Fruit fly (Drosophila melanogaster) whole organism, prepupa: ENCODE data around the gene Mpcp2.

Experiments
- CG11902 ChIP-seq: fragments of 200-800 bp; sonication (Bioruptor generic); optimal IDR thresholded peaks from 3 replicates; lab custom pipeline; 2016; ENCODE audit warnings: missing biosample characterization, missing genetic modification characterization
- CG1621 ChIP-seq: fragments of 200-800 bp; sonication (Bioruptor generic); optimal IDR thresholded peaks from 3 replicates; lab custom pipeline; 2018; ENCODE audit warnings: missing biosample characterization, mild to moderate bottlenecking, missing genetic modification characterization
- CG16779 ChIP-seq: fragments of 200-800 bp; sonication (Bioruptor generic); optimal IDR thresholded peaks from 3 replicates; lab custom pipeline; 2017; ENCODE audit warnings: missing biosample characterization, mild to moderate bottlenecking, missing genetic modification characterization
- CG3032 ChIP-seq: fragments of 200-800 bp; optimal IDR thresholded peaks from 2 replicates; lab custom pipeline; 2019; ENCODE audit warnings: missing biosample characterization, mild to moderate bottlenecking, missing genetic modification characterization, moderate library complexity
- CG34406 ChIP-seq: fragments of 200-800 bp; sonication (Bioruptor generic); optimal IDR thresholded peaks from 3 replicates; lab custom pipeline; 2016; ENCODE audit warnings: missing biosample characterization, missing genetic modification characterization
- CG6808 ChIP-seq: fragments of 200-800 bp; sonication (Bioruptor generic); optimal IDR thresholded peaks from 3 replicates; lab custom pipeline; 2017; ENCODE audit warnings: missing biosample characterization, missing genetic modification characterization, mild to moderate bottlenecking, moderate library complexity, missing genetic modification reagents
- CG8632 ChIP-seq: fragments of 200-800 bp; sonication (Bioruptor generic); optimal IDR thresholded peaks from 3 replicates; lab custom pipeline; 2016; ENCODE audit warnings: missing biosample characterization, missing genetic modification characterization
- Eip75B ChIP-seq: fragments of 200-800 bp; sonication (Bioruptor generic); optimal IDR thresholded peaks from 3 replicates; lab custom pipeline; 2016; ENCODE audit warnings: missing biosample characterization, missing genetic modification characterization
- Eip78C ChIP-seq: fragments of 200-800 bp; sonication (Bioruptor generic); peaks from one replicate; lab custom pipeline; 2016; ENCODE audit warnings: missing biosample characterization, missing genetic modification characterization
- Eip93F ChIP-seq: fragments of 200-800 bp; sonication (Bioruptor generic); optimal IDR thresholded peaks from 2 replicates; lab custom pipeline; 2016; ENCODE audit warnings: missing biosample characterization, mild to moderate bottlenecking, missing genetic modification characterization
- Ets96B ChIP-seq: fragments of 200-800 bp; optimal IDR thresholded peaks from 2 replicates; lab custom pipeline; 2019; ENCODE audit warnings: missing biosample characterization, mild to moderate bottlenecking, missing genetic modification characterization, moderate library complexity
- Gug ChIP-seq: fragments of 200-800 bp; sonication (Bioruptor generic); IDR thresholded peaks from 2 replicates; pipeline ENCODE4 v1.3.6; 2022; ENCODE audit warnings: missing biosample characterization, missing genetic modification characterization
- Hr38 ChIP-seq: sonication (Bioruptor generic); optimal IDR thresholded peaks from 2 replicates; lab custom pipeline; 2016; ENCODE audit warnings: missing biosample characterization, missing genetic modification characterization
- Hr39 ChIP-seq: fragments of 200-800 bp; sonication (Bioruptor generic); optimal IDR thresholded peaks from 2 replicates; lab custom pipeline; 2016; ENCODE audit warnings: missing biosample characterization, missing genetic modification characterization
- Hr4 ChIP-seq: fragments of 200-800 bp; sonication (Bioruptor generic); optimal IDR thresholded peaks from 3 replicates; lab custom pipeline; 2016; ENCODE audit warnings: missing biosample characterization, missing genetic modification characterization
- Smox ChIP-seq: fragments of 200-800 bp; sonication (Bioruptor generic); optimal IDR thresholded peaks from 3 replicates; lab custom pipeline; 2016; ENCODE audit warnings: missing biosample characterization, missing genetic modification characterization
- Sox102F ChIP-seq: fragments of 200-800 bp; sonication (Bioruptor generic); optimal IDR thresholded peaks from 2 replicates; lab custom pipeline; 2016; ENCODE audit warnings: missing biosample characterization, mild to moderate bottlenecking, missing genetic modification characterization
- Sox15 ChIP-seq: fragments of 200-800 bp; sonication (Bioruptor generic); optimal IDR thresholded peaks from 3 replicates; lab custom pipeline; 2016; ENCODE audit warnings: missing biosample characterization, missing genetic modification characterization
- acj6 ChIP-seq: fragments of 200-800 bp; sonication (Bioruptor generic); optimal IDR thresholded peaks from 3 replicates; lab custom pipeline; 2016; ENCODE audit warnings: missing biosample characterization, missing genetic modification characterization
- cyc ChIP-seq: fragments of 200-800 bp; sonication (Bioruptor generic); optimal IDR thresholded peaks from 3 replicates; lab custom pipeline; 2016; ENCODE audit warnings: missing biosample characterization, missing genetic modification characterization
- dac ChIP-seq: fragments of 200-800 bp; sonication (Bioruptor generic); optimal IDR thresholded peaks from 2 replicates; lab custom pipeline; 2017; ENCODE audit warnings: missing biosample characterization, mild to moderate bottlenecking, missing genetic modification characterization
- esn ChIP-seq: fragments of 200-800 bp; sonication (Bioruptor generic); optimal IDR thresholded peaks from 2 replicates; lab custom pipeline; 2016; ENCODE audit warnings: missing biosample characterization, mild to moderate bottlenecking, missing genetic modification characterization, moderate library complexity
- fd59A ChIP-seq: fragments of 200-800 bp; sonication (Bioruptor generic); optimal IDR thresholded peaks from 2 replicates; lab custom pipeline; 2017; ENCODE audit warnings: missing biosample characterization, mild to moderate bottlenecking, missing genetic modification characterization, missing genetic modification reagents
- fd85E ChIP-seq: fragments of 200-800 bp; sonication (Bioruptor generic); optimal IDR thresholded peaks from 3 replicates; lab custom pipeline; 2016; ENCODE audit warnings: missing biosample characterization, missing genetic modification characterization
- fkh ChIP-seq: fragments of 200-800 bp; sonication (Bioruptor generic); optimal IDR thresholded peaks from 3 replicates; lab custom pipeline; 2017; ENCODE audit warnings: missing biosample characterization, mild to moderate bottlenecking, missing genetic modification characterization, moderate library complexity
- lz ChIP-seq: fragments of 200-800 bp; sonication (Bioruptor generic); optimal IDR thresholded peaks from 3 replicates; lab custom pipeline; 2016; ENCODE audit warnings: missing biosample characterization, missing genetic modification characterization
- svp ChIP-seq: fragments of 200-800 bp; sonication (Bioruptor generic); peaks from one replicate; lab custom pipeline; 2016; ENCODE audit warnings: missing biosample characterization, missing genetic modification characterization
- vri ChIP-seq: fragments of 200-800 bp; sonication (Bioruptor generic); optimal IDR thresholded peaks from 3 replicates; lab custom pipeline; 2016; ENCODE audit warnings: missing biosample characterization, mild to moderate bottlenecking, missing genetic modification characterization

The Mpcp2 gene

DNA sequence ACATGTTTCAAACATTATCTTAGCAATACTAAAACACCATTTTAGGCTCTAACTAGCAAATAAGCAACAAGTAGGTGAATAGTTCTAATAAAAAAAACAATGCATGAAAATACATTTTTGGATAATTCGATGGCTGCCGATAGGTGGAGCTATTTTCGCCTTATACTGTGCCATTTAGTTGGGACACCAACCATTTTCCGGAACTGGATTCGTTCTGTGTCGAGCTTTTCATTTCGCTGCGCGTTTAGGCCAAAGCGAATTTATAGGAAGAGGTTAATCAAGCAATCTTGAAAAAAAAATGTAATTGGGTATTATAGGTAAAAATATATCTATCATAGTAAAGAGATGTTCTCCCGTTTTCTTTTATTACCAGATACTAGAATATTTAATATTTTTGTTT, 25.2 kb downstream of the Mpcp2 start:
- peak; percentile 44 for TF ChIP-seq svp (GFP tag; lab: Kevin White, UChicago)
- TF ChIP-seq CG8632 (GFP tag; lab: Kevin White, UChicago) = no peak
- peak; percentile 25 for TF ChIP-seq esn (GFP tag; lab: Kevin White, UChicago)
- TF ChIP-seq, all 60 proteins: peak for 2

DNA sequence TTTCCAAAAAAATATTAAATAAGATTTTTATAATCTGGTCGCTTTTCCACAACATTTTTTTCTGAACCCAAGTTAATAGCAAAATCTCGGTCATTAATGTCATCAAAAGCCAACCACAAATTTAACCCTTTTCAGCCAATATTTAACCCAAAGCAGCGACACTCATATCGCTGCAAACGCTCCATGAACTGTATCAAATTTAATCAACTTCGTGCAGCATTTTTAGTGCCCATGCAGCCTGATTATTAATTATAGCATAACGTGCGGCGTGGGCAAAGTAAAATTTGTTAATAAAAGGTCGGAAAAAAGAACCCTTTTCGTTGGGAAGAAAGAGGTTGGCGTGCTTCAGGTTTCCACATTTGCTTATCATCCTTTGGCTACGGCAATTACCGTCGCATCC, 26.0 kb downstream of the Mpcp2 start:
- no peak for TF ChIP-seq Smox (GFP tag; lab: Kevin White, UChicago)
- TF ChIP-seq Hr4 (GFP tag; lab: Kevin White, UChicago) = no peak
- TF ChIP-seq lz (GFP tag; lab: Kevin White, UChicago) = no peak
- TF ChIP-seq CG3032 = no peak
- no peak for TF ChIP-seq Hr39
- no peak for TF ChIP-seq Eip75B (GFP tag; lab: Kevin White, UChicago)

DNA sequence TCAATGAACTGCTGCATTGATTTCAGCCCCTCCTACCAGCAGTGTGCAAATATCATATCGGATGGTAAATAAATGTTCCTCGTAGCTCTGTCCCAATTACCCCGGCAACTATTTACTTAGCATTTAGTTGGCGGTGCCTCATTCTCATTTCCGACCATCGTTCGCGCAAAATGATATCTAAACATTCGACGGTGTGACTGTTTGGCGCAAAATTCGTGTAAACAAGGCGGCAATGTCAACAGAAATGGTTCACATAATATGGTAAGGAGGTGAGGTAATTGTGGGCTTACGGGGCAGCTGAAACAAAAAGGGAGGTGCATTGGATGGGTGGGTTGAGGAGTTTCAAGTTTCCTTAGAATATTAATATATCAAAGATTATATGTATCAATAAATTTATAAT, 27.0 kb downstream of the Mpcp2 start:
- no peak for TF ChIP-seq Hr39
- peak; percentile 6 for TF ChIP-seq CG8632 (GFP tag; lab: Kevin White, UChicago)
- TF ChIP-seq vri (GFP tag; lab: Kevin White, UChicago) = peak; percentile 86
- peak; percentile 73 for TF ChIP-seq fkh (GFP tag; lab: Kevin White, UChicago)
- TF ChIP-seq fd85E (GFP tag; lab: Kevin White, UChicago) = no peak

DNA sequence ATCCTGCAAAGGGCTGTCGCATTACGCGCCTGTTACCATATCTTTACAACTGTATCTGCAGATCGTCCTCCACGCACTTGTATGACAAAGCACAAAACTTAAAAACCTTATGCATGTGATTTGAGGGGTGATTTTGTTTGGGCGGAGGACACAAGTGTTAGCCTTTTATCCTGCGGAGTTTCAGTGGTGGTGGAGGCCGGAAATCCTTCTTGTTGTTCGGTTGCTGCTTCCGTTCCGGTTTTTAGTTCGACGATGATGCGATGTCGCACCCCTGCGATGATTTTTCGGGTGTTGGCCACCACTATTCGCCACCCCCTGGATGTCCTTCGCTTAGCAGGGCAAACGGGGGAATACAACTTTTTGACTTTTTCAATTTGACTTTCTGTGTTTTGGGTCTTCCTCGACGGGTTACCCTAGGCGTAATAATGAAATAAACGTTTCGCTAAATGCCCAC, 27.7 kb downstream of the Mpcp2 start:
- TF ChIP-seq Eip78C (GFP tag; lab: Kevin White, UChicago) (no peak), Hr38 (GFP tag; lab: Kevin White, UChicago) (no peak), cyc (GFP tag; lab: Kevin White, UChicago) (no peak), acj6 (GFP tag; lab: Kevin White, UChicago) (no peak), fkh (GFP tag; lab: Kevin White, UChicago) (no peak), CG11902 (GFP tag; lab: Kevin White, UChicago) (no peak), Eip75B (GFP tag; lab: Kevin White, UChicago) (no peak), CG16779 (tag; lab: Kevin White, UChicago) (no peak), Hr4 (GFP tag; lab: Kevin White, UChicago) (no peak), dac (no peak), CG1621 (tag; lab: Kevin White, UChicago) (no peak), Sox15 (GFP tag; lab: Kevin White, UChicago) (no peak), fd59A (no peak), CG6808 (no peak), Ets96B (no peak), Eip93F (GFP tag; lab: Kevin White, UChicago) (no peak), Sox102F (GFP tag; lab: Kevin White, UChicago) (no peak), esn (GFP tag; lab: Kevin White, UChicago) (no peak), Smox (GFP tag; lab: Kevin White, UChicago) (no peak), CG3032 (no peak)

DNA sequence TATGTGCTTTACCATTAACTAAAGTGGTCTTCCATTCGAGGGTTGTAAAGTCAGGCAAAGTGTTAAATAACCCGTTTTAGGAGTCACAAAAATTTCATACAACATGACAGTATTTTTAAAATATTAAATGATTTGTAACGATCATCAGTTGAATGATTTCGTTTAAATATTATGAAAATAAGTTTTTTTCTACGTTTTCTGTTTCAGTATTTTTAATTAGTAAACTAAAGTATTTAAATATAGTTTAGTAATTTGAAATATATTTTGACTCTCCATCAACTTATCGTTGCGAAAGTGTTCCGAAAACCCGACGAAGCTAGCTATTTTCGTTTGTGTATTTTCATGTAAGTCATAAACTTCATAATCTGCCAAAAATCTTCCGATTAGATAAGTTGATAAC, 29.7 kb downstream of the Mpcp2 start, which contains the start of gene CG42758:
Gene CG42758 (plus strand): TSS at position 301 of the 400 bp plus-strand sequence.
- TF ChIP-seq CG34406 (GFP tag; lab: Kevin White, UChicago) (no peak), svp (GFP tag; lab: Kevin White, UChicago) (peak; percentile 15)

DNA sequence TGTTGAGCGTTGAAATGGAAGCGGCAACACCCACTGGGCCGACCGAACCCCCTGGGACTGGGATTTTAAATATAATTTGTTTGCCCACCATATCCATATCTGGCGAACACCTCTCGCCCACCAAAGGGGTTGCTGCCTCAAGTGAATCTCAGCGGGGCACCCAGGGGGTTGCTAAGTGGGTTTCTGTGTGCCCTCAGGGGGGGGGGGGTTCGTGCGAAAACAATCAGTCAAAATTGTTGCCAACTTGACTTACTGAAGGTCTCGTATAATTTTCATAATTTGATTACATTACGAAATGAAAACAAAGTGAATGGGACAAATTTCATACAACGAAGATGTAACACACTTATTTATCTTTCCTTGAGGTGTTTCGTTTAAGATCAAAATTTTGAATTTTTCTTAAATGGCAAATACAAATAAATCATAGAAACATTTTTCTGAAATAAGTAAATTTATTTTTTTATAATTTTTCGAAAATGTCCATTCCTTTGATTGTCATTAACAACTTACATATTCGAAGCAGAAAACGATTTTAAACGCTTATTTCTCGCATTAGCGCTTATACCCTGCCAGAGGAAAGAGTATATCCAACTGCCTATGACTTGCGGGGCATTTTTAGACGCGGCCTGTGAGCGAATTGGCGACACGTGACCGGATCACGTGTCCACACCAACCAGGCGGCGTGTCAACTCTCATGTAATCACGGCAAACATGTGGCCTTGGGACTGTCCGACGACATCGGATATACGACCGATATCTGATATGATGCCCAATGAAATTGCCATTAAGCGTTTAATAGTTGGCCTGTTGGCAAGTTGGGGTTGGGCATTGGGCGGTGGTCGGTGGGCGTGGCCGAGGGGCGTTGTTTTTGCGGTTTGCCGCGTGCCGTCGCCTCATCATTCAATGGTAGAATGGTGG, 32.4 kb downstream of the Mpcp2 start:
- TF ChIP-seq Gug (GFP tag; lab: Robert Waterston, UW) (no peak), Smox (GFP tag; lab: Kevin White, UChicago) (no peak)
